Worm (Caenorhabditis elegans) whole organism, dauer: Measurements from ENCODE around the gene ins-8.

Experiments
- unc-62 ChIP-seq: sonication (generic microtip); optimal IDR thresholded peaks from 2 replicates; lab custom pipeline; 2017; ENCODE audit warnings: missing biosample characterization, missing genetic modification reagents, missing genetic modification characterization

The ins-8 gene

ce11 chrIV:9659999-9660398 is 20.7 kb downstream of the ins-8 start:
- no peak for TF ChIP-seq unc-62 (GFP tag; lab: Kevin White, UChicago)

ce11 chrIV:9657753-9658152 is 23.0 kb downstream of the ins-8 start, which contains the start of gene acc-1:
TSS of gene acc-1 (plus strand) at chrIV:9658053.
- no peak for TF ChIP-seq unc-62 (GFP tag; lab: Kevin White, UChicago)

- no peak for TF ChIP-seq unc-62 (GFP tag; lab: Kevin White, UChicago)
Measured at ce11 chrIV:9655556-9655955, 25.2 kb downstream of the ins-8 start.

- no peak for TF ChIP-seq unc-62 (GFP tag; lab: Kevin White, UChicago)
Measured at ce11 chrIV:9654017-9654416, 26.7 kb downstream of the ins-8 start, which contains the start of gene F58G6.7. TSS of gene F58G6.7 (plus strand) at chrIV:9654317.

ce11 chrIV:9653184-9653583 is 27.6 kb downstream of the ins-8 start, which contains the start of gene F58G6.3:
TSS of gene F58G6.3 (plus strand) at chrIV:9653535.
- TF ChIP-seq unc-62 (GFP tag; lab: Kevin White, UChicago): no peak

ce11 chrIV:9651234-9651633 is 29.5 kb downstream of the ins-8 start, which contains the start of gene chca-1:
TSS of gene chca-1 (plus strand) at chrIV:9651394.
- TF ChIP-seq unc-62 (GFP tag; lab: Kevin White, UChicago): no peak

- TF ChIP-seq unc-62 (GFP tag; lab: Kevin White, UChicago): no peak
Measured at ce11 chrIV:9648682-9649081, 32.1 kb downstream of the ins-8 start, which contains the start of gene srm-3. TSS of gene srm-3 (plus strand) at chrIV:9648982.

- TF ChIP-seq unc-62 (GFP tag; lab: Kevin White, UChicago): no peak
Measured at ce11 chrIV:9647789-9648361, 32.9 kb downstream of the ins-8 start, which contains the start of gene amph-1. TSS of gene amph-1 (minus strand) at chrIV:9647873.

ce11 chrIV:9643188-9643587 is 37.6 kb downstream of the ins-8 start, which contains the start of gene degl-2:
TSS of gene degl-2 (plus strand) at chrIV:9643488.
- no peak for TF ChIP-seq unc-62 (GFP tag; lab: Kevin White, UChicago)

ce11 chrIV:9641925-9642324 is 38.8 kb downstream of the ins-8 start, which contains the start of gene del-2:
TSS of gene del-2 (minus strand) at chrIV:9642025.
- no peak for TF ChIP-seq unc-62 (GFP tag; lab: Kevin White, UChicago)

- no peak for TF ChIP-seq unc-62 (GFP tag; lab: Kevin White, UChicago)
Measured at ce11 chrIV:9634848-9635247, 45.9 kb downstream of the ins-8 start, which contains the start of gene mca-1. TSS of gene mca-1 (minus strand) at chrIV:9634948.

ce11 chrIV:9633889-9634288 is 46.9 kb downstream of the ins-8 start:
- TF ChIP-seq unc-62 (GFP tag; lab: Kevin White, UChicago): no peak

- TF ChIP-seq unc-62 (GFP tag; lab: Kevin White, UChicago): no peak
Measured at ce11 chrIV:9632966-9633494, 47.7 kb downstream of the ins-8 start.

- TF ChIP-seq unc-62 (GFP tag; lab: Kevin White, UChicago): no peak
Measured at ce11 chrIV:9632094-9632493, 48.6 kb downstream of the ins-8 start.

ce11 chrIV:9631579-9631978 is 49.2 kb downstream of the ins-8 start:
- no peak for TF ChIP-seq unc-62 (GFP tag; lab: Kevin White, UChicago)
